Fruit fly (Drosophila melanogaster) whole organism, adult: ENCODE data around the gene Jhbp13.

Source experiments
- CG11617 ChIP-seq: fragments of 200-800 bp; sonication (Bioruptor generic); optimal IDR thresholded peaks from 2 replicates; lab custom pipeline; 2017; ENCODE audit warnings: mild to moderate bottlenecking, missing biosample characterization, missing genetic modification reagents, missing genetic modification characterization
- CG12768 ChIP-seq: fragments of 200-800 bp; sonication (Bioruptor generic); optimal IDR thresholded peaks from 2 replicates; lab custom pipeline; 2017; ENCODE audit warnings: missing biosample characterization, missing genetic modification characterization, mild to moderate bottlenecking, moderate library complexity, missing genetic modification reagents
- CG14711 ChIP-seq: fragments of 200-800 bp; sonication (Bioruptor generic); optimal IDR thresholded peaks from 2 replicates; lab custom pipeline; 2018; ENCODE audit warnings: missing biosample characterization, mild to moderate bottlenecking, missing genetic modification characterization, moderate library complexity
- CG1620 ChIP-seq: fragments of 200-800 bp; sonication (Bioruptor generic); optimal IDR thresholded peaks from 2 replicates; lab custom pipeline; 2016; ENCODE audit warnings: missing biosample characterization, missing genetic modification characterization
- CG33017 ChIP-seq: fragments of 200-800 bp; sonication (Bioruptor generic); optimal IDR thresholded peaks from 2 replicates; lab custom pipeline; 2018; ENCODE audit warnings: missing biosample characterization, mild to moderate bottlenecking, missing genetic modification characterization, moderate library complexity
- CG5204 ChIP-seq: fragments of 200-800 bp; sonication (Bioruptor generic); optimal IDR thresholded peaks from 2 replicates; lab custom pipeline; 2016; ENCODE audit warnings: missing biosample characterization, missing genetic modification characterization
- CG7045 ChIP-seq: fragments of 200-800 bp; sonication (Bioruptor generic); optimal IDR thresholded peaks from 2 replicates; lab custom pipeline; 2017; ENCODE audit warnings: missing biosample characterization, mild to moderate bottlenecking, missing genetic modification characterization
- CG7101 ChIP-seq: fragments of 200-800 bp; sonication (Bioruptor generic); optimal IDR thresholded peaks from 2 replicates; lab custom pipeline; 2018; ENCODE audit warnings: missing biosample characterization, mild to moderate bottlenecking, missing genetic modification characterization, moderate library complexity
- Clk ChIP-seq: fragments of 200-800 bp; sonication (Bioruptor generic); optimal IDR thresholded peaks from 2 replicates; lab custom pipeline; 2017; ENCODE audit warnings: missing biosample characterization, missing genetic modification characterization
- Crg-1 ChIP-seq: fragments of 200-800 bp; sonication (Bioruptor generic); optimal IDR thresholded peaks from 2 replicates; lab custom pipeline; 2016; ENCODE audit warnings: missing biosample characterization, missing genetic modification characterization
- Hr96 ChIP-seq: fragments of 200-800 bp; sonication (Bioruptor generic); optimal IDR thresholded peaks from 2 replicates; lab custom pipeline; 2016; ENCODE audit warnings: missing biosample characterization, missing genetic modification characterization
- Mnt ChIP-seq: fragments of 200-800 bp; sonication (Bioruptor generic); optimal IDR thresholded peaks from 2 replicates; lab custom pipeline; 2016; ENCODE audit warnings: missing biosample characterization, mild to moderate bottlenecking, missing genetic modification characterization
- bab1 ChIP-seq: fragments of 200-800 bp; sonication (Bioruptor generic); optimal IDR thresholded peaks from 3 replicates; lab custom pipeline; 2019; ENCODE audit warnings: missing biosample characterization, mild to moderate bottlenecking, missing genetic modification characterization, moderate library complexity
- cic ChIP-seq: fragments of 200-800 bp; sonication (Bioruptor generic); optimal IDR thresholded peaks from 2 replicates; lab custom pipeline; 2017; ENCODE audit warnings: missing biosample characterization, mild to moderate bottlenecking, missing genetic modification characterization, moderate library complexity
- cnc ChIP-seq, 2 experiments: fragments of >200 bp; optimal IDR thresholded peaks; 2 replicates each; lab custom pipeline; 2017
- kay ChIP-seq: fragments of 200-800 bp; sonication (Bioruptor generic); peaks from one replicate; lab custom pipeline; 2016; ENCODE audit warnings: missing biosample characterization, missing genetic modification characterization, borderline replicate concordance
- ovo ChIP-seq: fragments of 200-800 bp; sonication (Bioruptor generic); optimal IDR thresholded peaks from 2 replicates; lab custom pipeline; 2016; ENCODE audit warnings: missing biosample characterization, missing genetic modification characterization
- pad ChIP-seq: fragments of 200-800 bp; sonication (Bioruptor generic); optimal IDR thresholded peaks from 3 replicates; lab custom pipeline; 2017; ENCODE audit warnings: missing biosample characterization, missing genetic modification characterization, mild to moderate bottlenecking, moderate library complexity, missing genetic modification reagents
- tj ChIP-seq: fragments of 200-800 bp; sonication (Bioruptor generic); optimal IDR thresholded peaks from 3 replicates; lab custom pipeline; 2017; ENCODE audit warnings: missing biosample characterization, mild to moderate bottlenecking, missing genetic modification characterization, moderate library complexity
- toe ChIP-seq: fragments of 200-800 bp; sonication (Bioruptor generic); optimal IDR thresholded peaks from 2 replicates; lab custom pipeline; 2016; ENCODE audit warnings: missing biosample characterization, missing genetic modification characterization

Gene Jhbp13

dm6 chr2L:13203437-13204137 lies 36.2 kb upstream of the Jhbp13 start, which contains the start of gene Pect:
Pect (plus strand) TSS chr2L:13203762.
- TF ChIP-seq CG12768 (peak; percentile 43), CG7101 (peak; percentile 81), CG11617 (GFP tag; lab: Kevin White, UChicago) (peak; percentile 37), cic (GFP tag; lab: Kevin White, UChicago) (peak; percentile 93), Mnt (GFP tag; lab: Kevin White, UChicago) (peak; percentile 93), pad (no peak), Hr96 (GFP tag; lab: Kevin White, UChicago) (no peak), bab1 (peak; percentile 12), Crg-1 (peak; percentile 35), cnc (optimal IDR thresholded peaks at IDR 0.05; lab: Kevin White, UChicago) (no peak), CG1620 (peak; percentile 37), tj (GFP tag; lab: Kevin White, UChicago) (peak; percentile 44), CG14711 (tag; lab: Kevin White, UChicago) (no peak), CG33017 (tag; lab: Kevin White, UChicago) (peak; percentile 74), CG5204 (GFP tag; lab: Kevin White, UChicago) (no peak), Clk (GFP tag; lab: Kevin White, UChicago) (no peak), CG7045 (GFP tag; lab: Kevin White, UChicago) (no peak)

dm6 chr2L:13204151-13204550 lies 35.6 kb upstream of the Jhbp13 start:
- TF ChIP-seq CG1620 (no peak), ovo (peak; percentile 70)

DNA sequence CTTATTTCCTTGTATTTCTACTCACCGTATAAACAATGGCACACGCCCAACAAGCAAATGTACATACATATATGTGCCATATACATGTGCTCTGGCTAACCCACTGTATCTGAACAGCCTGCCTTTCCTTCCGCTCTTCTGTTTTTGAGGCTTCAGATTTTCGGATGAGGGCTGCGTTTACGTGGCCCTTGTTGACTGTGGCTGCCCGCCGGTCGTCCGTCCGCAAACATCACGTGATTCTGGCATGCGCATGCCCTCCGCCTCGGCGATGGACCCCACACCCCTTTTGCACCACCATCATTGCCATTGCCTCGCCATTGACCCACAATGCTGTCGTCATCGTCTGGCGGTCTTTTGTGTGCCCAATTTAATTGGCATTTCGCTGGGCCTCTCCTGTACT lies 34.5 kb upstream of the Jhbp13 start:
- no peak for TF ChIP-seq CG5204 (GFP tag; lab: Kevin White, UChicago)
- peak; percentile 36 for TF ChIP-seq CG14711 (tag; lab: Kevin White, UChicago)
- peak; percentile 54 for TF ChIP-seq cic (GFP tag; lab: Kevin White, UChicago)
- TF ChIP-seq CG12768: peak; percentile 64
- peak; percentile 31 for TF ChIP-seq Crg-1
- peak; percentile 57 for TF ChIP-seq CG7045 (GFP tag; lab: Kevin White, UChicago)
- TF ChIP-seq CG11617 (GFP tag; lab: Kevin White, UChicago): peak; percentile 15
- no peak for TF ChIP-seq Clk (GFP tag; lab: Kevin White, UChicago)
- peak; percentile 48 for TF ChIP-seq tj (GFP tag; lab: Kevin White, UChicago)
- TF ChIP-seq cnc (optimal IDR thresholded peaks at IDR 0.05; lab: Kevin White, UChicago): no peak
- TF ChIP-seq CG7101: no peak
- TF ChIP-seq Hr96 (GFP tag; lab: Kevin White, UChicago): no peak
- TF ChIP-seq ovo: no peak
- peak; percentile 72 for TF ChIP-seq Mnt (GFP tag; lab: Kevin White, UChicago)
- no peak for TF ChIP-seq toe
- TF ChIP-seq CG1620: peak; percentile 40
- peak; percentile 30 for TF ChIP-seq CG33017 (tag; lab: Kevin White, UChicago)
- TF ChIP-seq bab1: no peak
- peak; percentile 22 for TF ChIP-seq pad
- no peak for TF ChIP-seq kay

dm6 chr2L:13206077-13206668 lies 33.6 kb upstream of the Jhbp13 start:
- TF ChIP-seq toe: peak; percentile 1
- TF ChIP-seq CG7045 (GFP tag; lab: Kevin White, UChicago): peak; percentile 79
- TF ChIP-seq Clk (GFP tag; lab: Kevin White, UChicago): no peak
- peak; percentile 23 for TF ChIP-seq bab1
- TF ChIP-seq CG7101: peak; percentile 51
- peak; percentile 72 for TF ChIP-seq pad
- TF ChIP-seq CG12768: peak; percentile 93
- peak; percentile 40 for TF ChIP-seq Crg-1
- no peak for TF ChIP-seq ovo
- TF ChIP-seq tj (GFP tag; lab: Kevin White, UChicago): peak; percentile 30
- no peak for TF ChIP-seq Hr96 (GFP tag; lab: Kevin White, UChicago)
- TF ChIP-seq cnc (optimal IDR thresholded peaks at IDR 0.05; lab: Kevin White, UChicago): no peak
- TF ChIP-seq Mnt (GFP tag; lab: Kevin White, UChicago): peak; percentile 63
- peak; percentile 99 for TF ChIP-seq cic (GFP tag; lab: Kevin White, UChicago)
- TF ChIP-seq CG14711 (tag; lab: Kevin White, UChicago): peak; percentile 43
- peak; percentile 41 for TF ChIP-seq CG1620
- no peak for TF ChIP-seq CG5204 (GFP tag; lab: Kevin White, UChicago)
- TF ChIP-seq kay: no peak
- peak; percentile 78 for TF ChIP-seq CG33017 (tag; lab: Kevin White, UChicago)
- TF ChIP-seq CG11617 (GFP tag; lab: Kevin White, UChicago): peak; percentile 22

dm6 chr2L:13206857-13207463 lies 32.8 kb upstream of the Jhbp13 start:
- TF ChIP-seq CG5204 (GFP tag; lab: Kevin White, UChicago) (no peak), cic (GFP tag; lab: Kevin White, UChicago) (peak; percentile 64), CG1620 (no peak), kay (peak; percentile 98), CG7045 (GFP tag; lab: Kevin White, UChicago) (peak; percentile 45), CG7101 (peak; percentile 23), Mnt (GFP tag; lab: Kevin White, UChicago) (peak; percentile 79), Hr96 (GFP tag; lab: Kevin White, UChicago) (no peak), CG33017 (tag; lab: Kevin White, UChicago) (no peak), CG12768 (peak; percentile 9), Crg-1 (no peak), ovo (peak; percentile 39), tj (GFP tag; lab: Kevin White, UChicago) (peak; percentile 91), toe (no peak), bab1 (no peak), cnc (optimal IDR thresholded peaks at IDR 0.05; lab: Kevin White, UChicago) (no peak), pad (no peak), CG14711 (tag; lab: Kevin White, UChicago) (no peak)
